Fruit fly (Drosophila melanogaster) whole organism, embryonic: ENCODE data around the gene Doc1.

Experiments used
- CG10366 ChIP-seq: fragments of 200-800 bp; sonication (Bioruptor generic); IDR thresholded peaks from 2 replicates; pipeline ENCODE4 v1.3.6; 2022; ENCODE audit warnings: missing biosample characterization, missing genetic modification characterization
- CG11456 ChIP-seq: fragments of 200-800 bp; sonication (Bioruptor generic); IDR thresholded peaks from 3 replicates; pipeline ENCODE4 v1.3.6; 2022; ENCODE audit warnings: missing biosample characterization, missing genetic modification characterization
- CG13296 ChIP-seq: fragments of 200-800 bp; sonication (Bioruptor generic); optimal IDR thresholded peaks from 3 replicates; lab custom pipeline; 2018; ENCODE audit warnings: missing biosample characterization, mild to moderate bottlenecking, missing genetic modification characterization
- CG18619 ChIP-seq: fragments of 200-800 bp; sonication (Bioruptor generic); optimal IDR thresholded peaks from 3 replicates; lab custom pipeline; 2017; ENCODE audit warnings: missing biosample characterization, mild to moderate bottlenecking, missing genetic modification characterization
- CG18764 ChIP-seq: fragments of 200-800 bp; sonication (Bioruptor generic); optimal IDR thresholded peaks from 3 replicates; lab custom pipeline; 2016; ENCODE audit warnings: missing biosample characterization, missing genetic modification characterization
- CG3281 ChIP-seq: fragments of 200-800 bp; sonication (Bioruptor generic); optimal IDR thresholded peaks from 3 replicates; lab custom pipeline; 2017; ENCODE audit warnings: missing biosample characterization, mild to moderate bottlenecking, missing genetic modification characterization
- CG3726 ChIP-seq: fragments of 200-800 bp; sonication (Bioruptor generic); IDR thresholded peaks from 3 replicates; pipeline ENCODE4, ENCODE4 v1.3.6; 2022; ENCODE audit warnings: missing biosample characterization, missing genetic modification characterization
- CG4820 ChIP-seq: fragments of 200-800 bp; sonication (Bioruptor generic); optimal IDR thresholded peaks from 3 replicates; lab custom pipeline; 2016; ENCODE audit warnings: missing biosample characterization, missing genetic modification characterization
- CG4854 ChIP-seq: fragments of 200-800 bp; sonication (Bioruptor generic); optimal IDR thresholded peaks from 2 replicates; lab custom pipeline; 2016; ENCODE audit warnings: missing biosample characterization, missing genetic modification characterization, inconsistent platforms
- CG7786 ChIP-seq: fragments of 200-800 bp; sonication (Bioruptor generic); optimal IDR thresholded peaks from 2 replicates; lab custom pipeline; 2016; ENCODE audit warnings: missing biosample characterization, missing genetic modification characterization
- CG9932 ChIP-seq: fragments of 200-800 bp; sonication (Bioruptor generic); IDR thresholded peaks from 2 replicates; pipeline ENCODE4 v1.3.6; 2022; ENCODE audit warnings: missing biosample characterization, missing genetic modification characterization
- Deaf1 ChIP-seq: fragments of 200-800 bp; optimal IDR thresholded peaks from 3 replicates; lab custom pipeline; 2019; ENCODE audit warnings: missing biosample characterization, mild to moderate bottlenecking, missing genetic modification characterization, moderate library complexity
- Dip2 ChIP-seq: fragments of 200-800 bp; sonication (Bioruptor generic); IDR thresholded peaks from 2 replicates; pipeline ENCODE4 v1.3.6; 2022; ENCODE audit warnings: missing biosample characterization, missing genetic modification characterization
- Ets65A ChIP-seq: fragments of 200-800 bp; sonication (Bioruptor generic); peaks from one replicate; lab custom pipeline; 2016; ENCODE audit warnings: missing biosample characterization, missing genetic modification characterization
- Hmr ChIP-seq: fragments of 200-800 bp; sonication (Bioruptor generic); optimal IDR thresholded peaks from 3 replicates; lab custom pipeline; 2017; ENCODE audit warnings: mild to moderate bottlenecking, missing biosample characterization, missing genetic modification reagents, missing genetic modification characterization
- Lpt ChIP-seq: fragments of >200 bp; optimal IDR thresholded peaks from 2 replicates; lab custom pipeline; 2018; ENCODE audit warnings: missing biosample characterization, missing genetic modification characterization
- Mes4 ChIP-seq: fragments of 200-800 bp; sonication (Bioruptor generic); optimal IDR thresholded peaks from 2 replicates; lab custom pipeline; 2016; ENCODE audit warnings: missing biosample characterization, missing genetic modification characterization
- Oli ChIP-seq: fragments of 200-800 bp; sonication (Bioruptor generic); optimal IDR thresholded peaks from 2 replicates; lab custom pipeline; 2018; ENCODE audit warnings: missing biosample characterization, mild to moderate bottlenecking, missing genetic modification characterization, moderate library complexity
- Pdp1 ChIP-seq, 2 experiments: fragments of 200-800 bp; sonication (Bioruptor generic); optimal IDR thresholded peaks; 3 replicates each; lab custom pipeline; 2016; ENCODE audit warnings: missing biosample characterization in 2 of 2, missing genetic modification characterization in 2 of 2, mild to moderate bottlenecking in 1 of 2, moderate library complexity in 1 of 2
- Side ChIP-seq: fragments of 200-800 bp; sonication (Bioruptor generic); optimal IDR thresholded peaks from 2 replicates; lab custom pipeline; 2016; ENCODE audit warnings: missing biosample characterization, missing genetic modification characterization
- Stat92E ChIP-seq, 3 experiments: fragments of >200 bp in 2 of 3; fragments of 200-800 bp in 1 of 3; sonication (Bioruptor generic) in 1 of 3; optimal IDR thresholded peaks; 2 replicates each; lab custom pipeline; 2017 to 2019; ENCODE audit warnings: missing biosample characterization in 3 of 3, missing genetic modification characterization in 3 of 3, mild to moderate bottlenecking in 1 of 3, moderate library complexity in 1 of 3
- abd-A ChIP-seq: fragments of 200-800 bp; sonication (Bioruptor generic); optimal IDR thresholded peaks from 3 replicates; lab custom pipeline; 2019; ENCODE audit warnings: missing biosample characterization, mild to moderate bottlenecking, missing genetic modification characterization, moderate library complexity
- crol ChIP-seq: fragments of 200-800 bp; sonication (Bioruptor generic); IDR thresholded peaks from 2 replicates; pipeline ENCODE4 v1.3.6; 2022; ENCODE audit warnings: missing biosample characterization, missing genetic modification characterization
- crp ChIP-seq, 2 experiments: fragments of 200-800 bp; sonication (Bioruptor generic); optimal IDR thresholded peaks; 2 replicates in 1 of 2; 3 replicates in 1 of 2; lab custom pipeline; 2017; ENCODE audit warnings: missing biosample characterization in 2 of 2, missing genetic modification characterization in 2 of 2, mild to moderate bottlenecking in 1 of 2, moderate library complexity in 1 of 2
- ewg ChIP-seq: fragments of 200-800 bp; sonication (Bioruptor generic); optimal IDR thresholded peaks from 3 replicates; lab custom pipeline; 2017; ENCODE audit warnings: mild to moderate bottlenecking, missing biosample characterization, missing genetic modification reagents, missing genetic modification characterization
- gcm ChIP-seq: fragments of 200-800 bp; sonication (Bioruptor generic); optimal IDR thresholded peaks from 2 replicates; lab custom pipeline; 2019; ENCODE audit warnings: missing biosample characterization, mild to moderate bottlenecking, missing genetic modification characterization, moderate library complexity
- gsb-n ChIP-seq: fragments of 200-800 bp; sonication (Bioruptor generic); optimal IDR thresholded peaks from 3 replicates; lab custom pipeline; 2018; ENCODE audit warnings: missing biosample characterization, mild to moderate bottlenecking, missing genetic modification characterization
- her ChIP-seq: fragments of 200-800 bp; sonication (Bioruptor generic); optimal IDR thresholded peaks from 2 replicates; lab custom pipeline; 2016; ENCODE audit warnings: missing biosample characterization, missing genetic modification characterization
- jumu ChIP-seq: fragments of 200-800 bp; sonication (Bioruptor generic); optimal IDR thresholded peaks from 3 replicates; lab custom pipeline; 2016; ENCODE audit warnings: missing biosample characterization, missing genetic modification characterization
- lab ChIP-seq: fragments of 200-800 bp; sonication (Bioruptor generic); optimal IDR thresholded peaks from 3 replicates; lab custom pipeline; 2017; ENCODE audit warnings: missing biosample characterization, missing genetic modification characterization, mild to moderate bottlenecking, moderate library complexity, missing genetic modification reagents
- mam ChIP-seq: fragments of 200-800 bp; sonication (Bioruptor generic); optimal IDR thresholded peaks from 3 replicates; lab custom pipeline; 2016; ENCODE audit warnings: missing biosample characterization, missing genetic modification characterization
- oc ChIP-seq: fragments of 200-800 bp; sonication (Bioruptor generic); optimal IDR thresholded peaks from 2 replicates; lab custom pipeline; 2018; ENCODE audit warnings: missing biosample characterization, mild to moderate bottlenecking, missing genetic modification characterization, moderate library complexity
- pho ChIP-seq: fragments of 200-800 bp; sonication (Bioruptor generic); optimal IDR thresholded peaks from 2 replicates; lab custom pipeline; 2016; ENCODE audit warnings: missing biosample characterization, missing genetic modification characterization
- pros ChIP-seq: fragments of 200-800 bp; sonication (Bioruptor generic); optimal IDR thresholded peaks from 3 replicates; lab custom pipeline; 2019; ENCODE audit warnings: missing biosample characterization, mild to moderate bottlenecking, missing genetic modification characterization, moderate library complexity
- sqz ChIP-seq: fragments of 200-800 bp; sonication (Bioruptor generic); optimal IDR thresholded peaks from 3 replicates; lab custom pipeline; 2018; ENCODE audit warnings: missing biosample characterization, mild to moderate bottlenecking, missing genetic modification characterization
- ssp ChIP-seq: fragments of 200-800 bp; sonication (Bioruptor generic); IDR thresholded peaks from 2 replicates; pipeline ENCODE4 v1.3.6; 2022; ENCODE audit warnings: missing biosample characterization, missing genetic modification characterization
- z ChIP-seq: fragments of 200-800 bp; sonication (Bioruptor generic); IDR thresholded peaks from 3 replicates; pipeline ENCODE4 v1.3.6; 2022; ENCODE audit warnings: missing biosample characterization, missing genetic modification characterization
- zf30C ChIP-seq: fragments of 200-800 bp; sonication (Bioruptor generic); optimal IDR thresholded peaks from 3 replicates; lab custom pipeline; 2018; ENCODE audit warnings: missing biosample characterization, mild to moderate bottlenecking, missing genetic modification characterization

Gene Doc1

dm6 chr3L:9051830-9052259, 10.7 kb downstream of the Doc1 start (continued):
- TF ChIP-seq Lpt (GFP tag; lab: Kevin White, UChicago) (no peak), CG7786 (no peak), oc (peak; percentile 32), mam (GFP tag; lab: Kevin White, UChicago) (no peak), CG18764 (GFP tag; lab: Kevin White, UChicago) (no peak), Deaf1 (tag; lab: Kevin White, UChicago) (peak; percentile 94), jumu (GFP tag; lab: Kevin White, UChicago) (no peak), Hmr (peak; percentile 23), crp (GFP tag; optimal IDR thresholded peaks at IDR 0.05; lab: Kevin White, UChicago) (no peak), z (GFP tag; lab: Robert Waterston, UW) (no peak), her (GFP tag; lab: Kevin White, UChicago) (no peak), CG4854 (GFP tag; lab: Kevin White, UChicago) (no peak), Dip2 (GFP tag; lab: Robert Waterston, UW) (no peak), CG9932 (GFP tag; lab: Robert Waterston, UW) (no peak), abd-A (tag; lab: Kevin White, UChicago) (peak; percentile 89), Oli (no peak), ewg (GFP tag; lab: Kevin White, UChicago) (peak; percentile 77), CG10366 (GFP tag; lab: Robert Waterston, UW) (no peak), ssp (no peak), CG3281 (GFP tag; lab: Kevin White, UChicago) (no peak), crol (GFP tag; lab: Robert Waterston, UW) (peak; percentile 69), lab (GFP tag; lab: Kevin White, UChicago) (peak; percentile 16), CG4820 (GFP tag; lab: Kevin White, UChicago) (no peak), CG13296 (GFP tag; lab: Kevin White, UChicago) (no peak), pho (GFP tag; lab: Kevin White, UChicago) (no peak)

DNA sequence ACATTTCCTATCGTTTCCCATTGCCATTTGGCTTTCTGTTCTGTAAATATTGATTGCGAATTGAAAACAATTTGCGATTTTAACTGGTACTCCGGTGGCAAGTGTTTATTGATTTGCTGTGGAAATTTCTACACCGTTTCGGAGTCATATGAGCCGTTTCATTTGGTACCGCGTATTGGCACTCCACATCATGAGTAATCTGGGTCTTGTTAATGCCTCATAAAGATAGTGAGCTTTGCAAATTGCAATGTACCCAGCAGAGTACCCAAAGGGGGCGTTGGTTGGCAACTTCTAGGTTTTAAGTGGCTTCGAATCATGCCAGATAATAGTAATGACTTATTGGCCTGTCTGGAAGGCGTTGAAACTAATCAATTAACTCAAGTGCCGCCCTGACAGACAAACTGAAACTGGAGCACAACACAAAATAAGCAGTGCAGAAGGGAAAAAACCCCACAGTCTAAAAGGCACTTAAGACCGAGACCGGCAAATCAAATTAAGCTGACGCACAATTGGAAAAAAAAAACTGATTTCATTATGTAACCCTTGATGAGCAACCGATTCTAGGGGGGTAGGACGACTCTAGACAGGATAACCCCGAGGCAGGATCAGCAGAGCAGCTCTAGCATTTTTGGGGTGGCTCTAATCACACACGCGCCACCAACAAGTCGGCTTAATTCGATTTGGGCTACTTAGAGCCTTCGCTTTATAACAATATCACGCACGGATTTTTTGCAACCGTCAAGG, 11.8 kb downstream of the Doc1 start:
- TF ChIP-seq lab (GFP tag; lab: Kevin White, UChicago) (peak; percentile 23), CG3726 (0 out of 3 replicates have a peak, but pooled peaks have one; percentile 15), Pdp1 (GFP tag; optimal IDR thresholded peaks at IDR 0.05; lab: Kevin White, UChicago) (peak in 1 of 2 experiments; percentile 74), Ets65A (GFP tag; lab: Kevin White, UChicago) (peak; percentile 69), gsb-n (tag; lab: Kevin White, UChicago) (peak; percentile 17), Side (GFP tag; lab: Kevin White, UChicago) (no peak), Hmr (no peak), crp (GFP tag; optimal IDR thresholded peaks at IDR 0.05; lab: Kevin White, UChicago) (no peak), zf30C (GFP tag; lab: Kevin White, UChicago) (no peak), sqz (GFP tag; lab: Kevin White, UChicago) (peak; percentile 43), Mes4 (no peak), Stat92E (GFP tag; optimal IDR thresholded peaks at IDR 0.05; lab: Kevin White, UChicago) (no peak), pros (GFP tag; lab: Kevin White, UChicago) (peak; percentile 59), CG11456 (no peak)

dm6 chr3L:9054239-9054638, 13.1 kb downstream of the Doc1 start:
- no peak for TF ChIP-seq CG18619 (GFP tag; lab: Kevin White, UChicago)
- TF ChIP-seq pros (GFP tag; lab: Kevin White, UChicago): peak; percentile 56
- peak; percentile 97 for TF ChIP-seq gcm (GFP tag; lab: Kevin White, UChicago)
- peak; percentile 41 for TF ChIP-seq gsb-n (tag; lab: Kevin White, UChicago)
